Worm (Caenorhabditis elegans) whole organism, L4 larva: ENCODE measurements around the gene Y22D7AR.14.
A peak's percentile ranks its signal among the peaks of the same experiment; 100 is the strongest.

Experiments
- D1046.2 ChIP-seq: fragments of 200-800 bp; sonication (Bioruptor generic); IDR thresholded peaks from 2 replicates; pipeline ENCODE4 v1.3.6; 2022; ENCODE audit warnings: missing genetic modification characterization, missing compliant biosample characterization
- F10B5.3 ChIP-seq: sonication (generic microtip); optimal IDR thresholded peaks from 2 replicates; lab custom pipeline; 2016; ENCODE audit warnings: mild to moderate bottlenecking, missing genetic modification characterization, missing compliant biosample characterization
- Y48G9A.11 ChIP-seq: fragments of 200-800 bp; sonication (Bioruptor generic); IDR thresholded peaks from 2 replicates; pipeline ENCODE4 v1.3.6; 2022; ENCODE audit warnings: missing genetic modification reagents, missing genetic modification characterization, missing compliant biosample characterization
- Y75B8A.6 ChIP-seq: fragments of 200-800 bp; sonication (Bioruptor generic); IDR thresholded peaks from 2 replicates; pipeline ENCODE4 v1.3.6; 2022; ENCODE audit warnings: missing genetic modification reagents, missing genetic modification characterization, missing compliant biosample characterization
- ZK546.5 ChIP-seq, 2 experiments: sonication (generic microtip); optimal IDR thresholded peaks; 2 replicates each; lab custom pipeline; 2017; ENCODE audit warnings: missing biosample characterization in 2 of 2, missing genetic modification characterization in 2 of 2
- aha-1 ChIP-seq: fragments of 150-350 bp; peaks from one replicate; lab custom pipeline; 2014; ENCODE audit warnings: missing biosample characterization, missing genetic modification characterization
- aly-2 ChIP-seq: sonication (generic microtip); optimal IDR thresholded peaks from 2 replicates; lab custom pipeline; 2018; ENCODE audit warnings: missing biosample characterization, missing genetic modification characterization
- arid-1 ChIP-seq: fragments of 200-800 bp; sonication (Bioruptor generic); conservative IDR thresholded peaks from 2 replicates; pipeline ENCODE4 v1.3.6; 2022; ENCODE audit warnings: missing genetic modification reagents, missing genetic modification characterization, missing compliant biosample characterization
- ceh-20 ChIP-seq: fragments of 200-800 bp; sonication (Bioruptor generic); IDR thresholded peaks from 2 replicates; pipeline ENCODE4 v1.3.6; 2022; ENCODE audit warnings: missing genetic modification reagents, missing genetic modification characterization, missing compliant biosample characterization
- ceh-28 ChIP-seq: fragments of 150-350 bp; optimal IDR thresholded peaks from 2 replicates; lab custom pipeline; 2014; ENCODE audit warnings: missing biosample characterization, missing genetic modification reagents, missing genetic modification characterization
- ces-1 ChIP-seq: fragments of 150-350 bp; sonication (generic microtip); optimal IDR thresholded peaks from 4 replicates; lab custom pipeline; 2014; ENCODE audit warnings: missing biosample characterization, missing genetic modification reagents, missing genetic modification characterization
- ctbp-1 ChIP-seq: fragments of 200-800 bp; sonication (Bioruptor generic); IDR thresholded peaks from 2 replicates; pipeline ENCODE4 v1.3.6; 2022; ENCODE audit warnings: missing genetic modification reagents, missing genetic modification characterization, missing compliant biosample characterization
- daf-12 ChIP-seq: fragments of 150-350 bp; optimal IDR thresholded peaks from 2 replicates; lab custom pipeline; 2014; ENCODE audit warnings: missing biosample characterization, missing genetic modification reagents, missing genetic modification characterization
- dmd-6 ChIP-seq: fragments of 200-800 bp; sonication (Bioruptor generic); IDR thresholded peaks from 2 replicates; pipeline ENCODE4 v1.3.6; 2022; ENCODE audit warnings: missing genetic modification reagents, missing genetic modification characterization, missing compliant biosample characterization
- dmd-9 ChIP-seq: fragments of 200-800 bp; sonication (Bioruptor generic); IDR thresholded peaks from 2 replicates; pipeline ENCODE4 v1.3.6; 2022; ENCODE audit warnings: missing genetic modification reagents, missing genetic modification characterization, missing compliant biosample characterization
- dpl-1 ChIP-seq: fragments of 150-350 bp; optimal IDR thresholded peaks from 2 replicates; lab custom pipeline; 2014; ENCODE audit warnings: missing biosample characterization, missing genetic modification reagents, missing genetic modification characterization
- duxl-1 ChIP-seq: sonication (generic microtip); optimal IDR thresholded peaks from 2 replicates; lab custom pipeline; 2016; ENCODE audit warnings: mild to moderate bottlenecking, missing genetic modification characterization, moderate library complexity, missing compliant biosample characterization; ENCODE audit not compliant: poor library complexity
- dve-1 ChIP-seq: sonication (generic microtip); optimal IDR thresholded peaks from 2 replicates; lab custom pipeline; 2017; ENCODE audit warnings: antibody characterized with exemption, mild to moderate bottlenecking, missing genetic modification characterization, missing compliant biosample characterization; ENCODE audit not compliant: insufficient read depth
- fos-1 ChIP-seq: fragments of 150-350 bp; optimal IDR thresholded peaks from 2 replicates; lab custom pipeline; 2014; ENCODE audit warnings: missing biosample characterization, missing genetic modification characterization
- hlh-11 ChIP-seq: fragments of 200-800 bp; sonication (Bioruptor generic); optimal IDR thresholded peaks from 2 replicates; lab custom pipeline; 2018; ENCODE audit warnings: mild to moderate bottlenecking, missing genetic modification characterization, missing compliant biosample characterization
- hlh-30 ChIP-seq: sonication (generic microtip); optimal IDR thresholded peaks from 2 replicates; lab custom pipeline; 2017; ENCODE audit warnings: antibody characterized with exemption, mild to moderate bottlenecking, missing genetic modification characterization, missing compliant biosample characterization; ENCODE audit not compliant: insufficient read depth
- hmg-1.1 ChIP-seq: fragments of 200-800 bp; sonication (Bioruptor generic); IDR thresholded peaks from 2 replicates; pipeline ENCODE4 v1.3.6; 2022; ENCODE audit warnings: missing genetic modification reagents, missing genetic modification characterization, missing compliant biosample characterization
- lim-7 ChIP-seq: fragments of 200-800 bp; sonication (Bioruptor generic); IDR thresholded peaks from 2 replicates; pipeline ENCODE4 v1.3.6; 2022; ENCODE audit warnings: missing genetic modification characterization, missing compliant biosample characterization
- lin-13 ChIP-seq: fragments of 150-350 bp; optimal IDR thresholded peaks from 2 replicates; lab custom pipeline; 2014; ENCODE audit warnings: missing biosample characterization, missing genetic modification reagents, missing genetic modification characterization
- lin-15B ChIP-seq: fragments of 150-350 bp; sonication (generic microtip); optimal IDR thresholded peaks from 3 replicates; lab custom pipeline; 2014; ENCODE audit warnings: missing biosample characterization, missing genetic modification characterization
- lin-39 ChIP-seq: fragments of 150-350 bp; optimal IDR thresholded peaks from 2 replicates; lab custom pipeline; 2014; ENCODE audit warnings: missing biosample characterization, missing genetic modification reagents, missing genetic modification characterization
- madf-5 ChIP-seq, 2 experiments: fragments of 200-800 bp; sonication (Bioruptor generic); IDR thresholded peaks; 2 replicates each; pipeline ENCODE4 v1.3.6; 2022; ENCODE audit warnings: missing compliant biosample characterization in 2 of 2, missing genetic modification characterization in 2 of 2
- mdl-1 ChIP-seq, 2 experiments: fragments of 150-350 bp in 1 of 2; sonication (generic microtip) in 1 of 2; optimal IDR thresholded peaks; 2 replicates each; lab custom pipeline; 2014 to 2017; ENCODE audit warnings: missing biosample characterization in 2 of 2, missing genetic modification characterization in 2 of 2
- mdt-29 ChIP-seq: fragments of 200-800 bp; sonication (Bioruptor generic); IDR thresholded peaks from 2 replicates; pipeline ENCODE4 v1.3.6; 2022; ENCODE audit warnings: missing genetic modification reagents, missing genetic modification characterization, missing compliant biosample characterization
- mxl-2 ChIP-seq: fragments of 200-800 bp; sonication (Bioruptor generic); conservative IDR thresholded peaks from 2 replicates; pipeline ENCODE4 v1.3.6; 2022; ENCODE audit warnings: missing genetic modification reagents, missing genetic modification characterization, missing compliant biosample characterization
- mxl-3 ChIP-seq: fragments of 200-800 bp; sonication (Bioruptor generic); optimal IDR thresholded peaks from 2 replicates; lab custom pipeline; 2018; ENCODE audit warnings: mild to moderate bottlenecking, missing genetic modification characterization, missing compliant biosample characterization
- nhr-10 ChIP-seq: fragments of 150-350 bp; optimal IDR thresholded peaks from 2 replicates; lab custom pipeline; 2014; ENCODE audit warnings: missing biosample characterization, missing genetic modification characterization
- nhr-102 ChIP-seq: sonication (generic microtip); optimal IDR thresholded peaks from 2 replicates; lab custom pipeline; 2016; ENCODE audit warnings: mild to moderate bottlenecking, missing genetic modification characterization, moderate library complexity, missing compliant biosample characterization
- nhr-11 ChIP-seq: fragments of 150-350 bp; optimal IDR thresholded peaks from 2 replicates; lab custom pipeline; 2014; ENCODE audit warnings: missing biosample characterization, missing genetic modification characterization
- nhr-42 ChIP-seq: fragments of 200-800 bp; sonication (Bioruptor generic); IDR thresholded peaks from 2 replicates; pipeline ENCODE4 v1.3.6; 2022; ENCODE audit warnings: missing genetic modification characterization, missing compliant biosample characterization
- nhr-48 ChIP-seq: sonication (generic microtip); optimal IDR thresholded peaks from 2 replicates; lab custom pipeline; 2016; ENCODE audit warnings: mild to moderate bottlenecking, missing genetic modification characterization, missing compliant biosample characterization
- nhr-6 ChIP-seq: fragments of 150-350 bp; optimal IDR thresholded peaks from 2 replicates; lab custom pipeline; 2014; ENCODE audit warnings: missing biosample characterization, missing genetic modification characterization
- nhr-76 ChIP-seq: fragments of 150-350 bp; optimal IDR thresholded peaks from 2 replicates; lab custom pipeline; 2014; ENCODE audit warnings: missing biosample characterization, missing genetic modification characterization
- nhr-77 ChIP-seq: fragments of 150-350 bp; optimal IDR thresholded peaks from 2 replicates; lab custom pipeline; 2014; ENCODE audit warnings: missing biosample characterization, missing genetic modification characterization
- pha-4 ChIP-seq, 2 experiments: fragments of 150-350 bp in 1 of 2; fragments of 200-800 bp in 1 of 2; sonication (Bioruptor generic) in 1 of 2; IDR thresholded peaks in 1 of 2; optimal IDR thresholded peaks in 1 of 2; 2 replicates each; pipeline versions ENCODE4 v1.3.6 to Lab custom; 2014 to 2022; ENCODE audit warnings: missing genetic modification characterization in 2 of 2, missing genetic modification reagents in 2 of 2, missing biosample characterization in 1 of 2, missing compliant biosample characterization in 1 of 2
- rbr-2 ChIP-seq: sonication (generic microtip); optimal IDR thresholded peaks from 2 replicates; lab custom pipeline; 2016; ENCODE audit warnings: missing genotype, missing genetic modification characterization, missing compliant biosample characterization
- saeg-2 ChIP-seq: fragments of 200-800 bp; sonication (Bioruptor generic); IDR thresholded peaks from 2 replicates; pipeline ENCODE4 v1.3.6; 2022; ENCODE audit warnings: missing genetic modification reagents, missing genetic modification characterization, missing compliant biosample characterization
- set-16 ChIP-seq: fragments of 200-800 bp; sonication (Bioruptor generic); IDR thresholded peaks from 2 replicates; pipeline ENCODE4 v1.3.6; 2022; ENCODE audit warnings: missing genetic modification reagents, missing genetic modification characterization, missing compliant biosample characterization
- snpc-1.2 ChIP-seq: fragments of 200-800 bp; sonication (Bioruptor generic); IDR thresholded peaks from 2 replicates; pipeline ENCODE4 v1.3.6; 2022; ENCODE audit warnings: missing genetic modification reagents, missing genetic modification characterization, missing compliant biosample characterization
- snpc-4 ChIP-seq: fragments of 150-350 bp; optimal IDR thresholded peaks from 2 replicates; lab custom pipeline; 2014; ENCODE audit warnings: missing biosample characterization, missing genetic modification characterization
- spr-1 ChIP-seq: sonication (generic microtip); optimal IDR thresholded peaks from 2 replicates; lab custom pipeline; 2016; ENCODE audit warnings: mild to moderate bottlenecking, missing genetic modification characterization, missing compliant biosample characterization
- spr-3 ChIP-seq: fragments of 200-800 bp; sonication (Bioruptor generic); optimal IDR thresholded peaks from 2 replicates; lab custom pipeline; 2018; ENCODE audit warnings: mild to moderate bottlenecking, missing genetic modification characterization, missing compliant biosample characterization
- tag-97 ChIP-seq: fragments of 200-800 bp; sonication (Bioruptor generic); IDR thresholded peaks from 2 replicates; pipeline ENCODE4 v1.3.6; 2022; ENCODE audit warnings: missing genetic modification characterization, missing compliant biosample characterization
- tra-1 ChIP-seq: fragments of 200-800 bp; sonication (Bioruptor generic); IDR thresholded peaks from 2 replicates; pipeline ENCODE4 v1.3.6; 2022; ENCODE audit warnings: missing genetic modification reagents, missing genetic modification characterization, missing compliant biosample characterization
- zfp-3 ChIP-seq: fragments of 200-800 bp; sonication (Bioruptor generic); conservative IDR thresholded peaks from 2 replicates; pipeline ENCODE4 v1.3.6; 2022; ENCODE audit warnings: missing genetic modification reagents, missing genetic modification characterization, missing compliant biosample characterization
- zip-2 ChIP-seq: fragments of 150-350 bp; optimal IDR thresholded peaks from 2 replicates; lab custom pipeline; 2014; ENCODE audit warnings: missing biosample characterization, missing genetic modification characterization

The Y22D7AR.14 gene

ce11 chrIII:1680996-1681395, 8.8 kb downstream of the Y22D7AR.14 start:
- TF ChIP-seq arid-1 (GFP tag; lab: Robert Waterston, UW) (no peak), pha-4 (GFP tag; IDR thresholded peaks at IDR 0.05; lab: Robert Waterston, UW) (no peak), pha-4 (tag; optimal IDR thresholded peaks at IDR 0.05; lab: Kevin White, UChicago) (no peak), ceh-20 (peak; percentile 97), dmd-6 (peak; percentile 94), nhr-11 (peak; percentile 53), mdt-29 (GFP tag; lab: Robert Waterston, UW) (no peak), lin-13 (GFP tag; lab: Kevin White, UChicago) (peak; percentile 68), fos-1 (no peak), nhr-77 (tag; lab: Kevin White, UChicago) (peak; percentile 84), mxl-2 (GFP tag; lab: Robert Waterston, UW) (no peak), Y75B8A.6 (no peak), duxl-1 (tag; lab: Kevin White, UChicago) (peak; percentile 30), lin-39 (tag; lab: Kevin White, UChicago) (no peak), spr-3 (no peak), tag-97 (GFP tag; lab: Robert Waterston, UW) (no peak), aly-2 (tag; lab: Kevin White, UChicago) (no peak), snpc-4 (tag; lab: Kevin White, UChicago) (no peak), hmg-1.1 (GFP tag; lab: Robert Waterston, UW) (peak; percentile 71), daf-12 (tag; lab: Kevin White, UChicago) (no peak), zip-2 (tag; lab: Kevin White, UChicago) (no peak), nhr-76 (tag; lab: Kevin White, UChicago) (no peak), ceh-28 (no peak), tra-1 (GFP tag; lab: Robert Waterston, UW) (peak; percentile 87), D1046.2 (GFP tag; lab: Robert Waterston, UW) (no peak), dve-1 (tag; lab: Kevin White, UChicago) (peak; percentile 90), nhr-48 (peak; percentile 68), nhr-6 (tag; lab: Kevin White, UChicago) (peak; percentile 68), nhr-102 (tag; lab: Kevin White, UChicago) (peak; percentile 52), saeg-2 (GFP tag; lab: Robert Waterston, UW) (peak; percentile 34; the same call in 1 of the 2 replicates), lim-7 (no peak), ZK546.5 (tag; optimal IDR thresholded peaks at IDR 0.05; lab: Kevin White, UChicago) (no peak), ces-1 (GFP tag; lab: Kevin White, UChicago) (no peak), set-16 (0 out of 2 replicates have a peak, but pooled peaks have one; percentile 21), nhr-10 (tag; lab: Kevin White, UChicago) (peak; percentile 4), mxl-3 (peak; percentile 73), madf-5 (GFP tag; IDR thresholded peaks at IDR 0.05; lab: Robert Waterston, UW) (no peak), hlh-11 (tag; lab: Kevin White, UChicago) (peak; percentile 95), F10B5.3 (tag; lab: Kevin White, UChicago) (no peak), ctbp-1 (peak; percentile 33; the same call in 1 of the 2 replicates), zfp-3 (GFP tag; lab: Robert Waterston, UW) (0 out of 2 replicates have a peak, but pooled peaks have one; percentile 44), hlh-30 (tag; lab: Kevin White, UChicago) (peak; percentile 84), lin-15B (tag; lab: Kevin White, UChicago) (no peak), snpc-1.2 (GFP tag; lab: Robert Waterston, UW) (no peak), aha-1 (tag; lab: Kevin White, UChicago) (peak; percentile 11), Y48G9A.11 (GFP tag; lab: Robert Waterston, UW) (no peak), nhr-42 (GFP tag; lab: Robert Waterston, UW) (0 out of 2 replicates have a peak, but pooled peaks have one; percentile 54), mdl-1 (tag; optimal IDR thresholded peaks at IDR 0.05; lab: Kevin White, UChicago) (peak in 1 of 2 experiments; percentile 80), rbr-2 (tag; lab: Kevin White, UChicago) (peak; percentile 63), dpl-1 (peak; percentile 38), dmd-9 (no peak), spr-1 (tag; lab: Kevin White, UChicago) (no peak)
